Worm (Caenorhabditis elegans) whole organism, young adult: ENCODE measurements around the gene F35C8.8.

Experiments
- F22D6.2 ChIP-seq: sonication (generic microtip); optimal IDR thresholded peaks from 2 replicates; lab custom pipeline; 2016; ENCODE audit warnings: mild to moderate bottlenecking, missing genetic modification characterization, missing compliant biosample characterization
- F33H1.4 ChIP-seq: fragments of 200-800 bp; sonication (Bioruptor generic); IDR thresholded peaks from 2 replicates; pipeline ENCODE4 v1.3.6; 2022; ENCODE audit warnings: missing genetic modification reagents, missing genetic modification characterization, missing compliant biosample characterization
- ama-1 ChIP-seq, 3 experiments: fragments of 150-350 bp in 1 of 3; sonication (generic microtip) in 2 of 3; optimal IDR thresholded peaks; 2 replicates each; lab custom pipeline; 2014 to 2018; ENCODE audit warnings: missing biosample characterization in 2 of 3, missing genetic modification characterization in 2 of 3, missing genetic modification reagents in 2 of 3
- attf-3 ChIP-seq: fragments of 200-800 bp; sonication (Bioruptor generic); conservative IDR thresholded peaks from 2 replicates; pipeline ENCODE4 v1.3.6; 2022; ENCODE audit warnings: missing genetic modification reagents, missing genetic modification characterization, missing compliant biosample characterization
- ceh-100 ChIP-seq: fragments of 200-800 bp; sonication (Bioruptor generic); IDR thresholded peaks from 2 replicates; pipeline ENCODE4 v1.3.6; 2022; ENCODE audit warnings: missing genetic modification reagents, missing genetic modification characterization, missing compliant biosample characterization
- egl-44 ChIP-seq: fragments of 200-800 bp; sonication (Bioruptor generic); IDR thresholded peaks from 2 replicates; pipeline ENCODE4 v1.3.6; 2022; ENCODE audit warnings: missing genetic modification reagents, missing genetic modification characterization, missing compliant biosample characterization
- ets-4 ChIP-seq: fragments of 200-800 bp; sonication (Bioruptor generic); optimal IDR thresholded peaks from 2 replicates; lab custom pipeline; 2018; ENCODE audit warnings: mild to moderate bottlenecking, missing genetic modification characterization, missing compliant biosample characterization
- madf-6 ChIP-seq: fragments of 200-800 bp; sonication (Bioruptor generic); IDR thresholded peaks from 2 replicates; pipeline ENCODE4 v1.3.6; 2022; ENCODE audit warnings: missing genetic modification reagents, missing genetic modification characterization, missing compliant biosample characterization
- rpc-1 ChIP-seq, 2 experiments: fragments of 150-350 bp in 1 of 2; sonication (generic microtip) in 1 of 2; optimal IDR thresholded peaks; 2 replicates each; lab custom pipeline; 2014 to 2018; ENCODE audit warnings: missing biosample characterization in 1 of 2, missing genetic modification characterization in 1 of 2, missing genetic modification reagents in 1 of 2, missing genotype in 1 of 2
- snpc-4 ChIP-seq, 5 experiments: fragments of 150-350 bp in 1 of 5; sonication (generic microtip) in 4 of 5; optimal IDR thresholded peaks; 2 replicates each; lab custom pipeline; 2014 to 2018; ENCODE audit warnings: missing genetic modification characterization in 5 of 5, missing biosample characterization in 3 of 5, antibody characterized with exemption in 2 of 5, mild to moderate bottlenecking in 2 of 5, missing compliant biosample characterization in 2 of 5, missing genotype in 2 of 5, moderate library complexity in 2 of 5, missing genetic modification reagents in 1 of 5
- tbp1 ChIP-seq: fragments of 200-800 bp; sonication (Bioruptor generic); optimal IDR thresholded peaks from 2 replicates; lab custom pipeline; 2018; ENCODE audit warnings: mild to moderate bottlenecking, missing genetic modification characterization, missing compliant biosample characterization
- unc-62 ChIP-seq: fragments of 150-350 bp; optimal IDR thresholded peaks from 2 replicates; lab custom pipeline; 2014; ENCODE audit warnings: missing biosample characterization, missing genetic modification reagents, missing genetic modification characterization
- ztf-22 ChIP-seq: fragments of 200-800 bp; sonication (Bioruptor generic); optimal IDR thresholded peaks from 2 replicates; lab custom pipeline; 2018; ENCODE audit warnings: mild to moderate bottlenecking, missing genetic modification characterization, moderate library complexity, missing compliant biosample characterization
- ztf-26 ChIP-seq: sonication (generic microtip); optimal IDR thresholded peaks from 2 replicates; lab custom pipeline; 2017; ENCODE audit warnings: missing genetic modification characterization, missing compliant biosample characterization

DNA sequence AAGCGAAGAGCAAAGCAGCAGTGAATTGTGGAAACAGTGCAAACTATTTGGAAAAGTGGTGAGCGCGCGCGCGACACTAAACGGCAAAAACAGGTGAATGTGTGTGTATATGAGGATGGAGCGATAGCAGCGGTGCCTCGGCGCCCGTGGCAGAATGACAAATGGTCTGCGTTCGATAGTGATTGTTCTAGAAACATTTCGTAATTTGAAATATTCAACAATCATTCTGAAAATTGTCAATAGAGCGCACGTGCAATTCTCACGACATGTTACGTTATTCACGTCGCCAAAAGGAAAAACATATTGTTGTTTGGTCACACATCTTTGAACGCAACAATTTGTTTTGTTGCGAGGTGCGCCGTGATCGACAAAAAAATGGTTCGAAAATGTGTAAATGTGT, 17.2 kb downstream of the F35C8.8 start:
- no peak for TF ChIP-seq egl-44 (GFP tag; lab: Robert Waterston, UW)
- no peak for TF ChIP-seq snpc-4 (GFP tag; optimal IDR thresholded peaks at IDR 0.05; lab: Kevin White, UChicago)
- TF ChIP-seq snpc-4 (tag; optimal IDR thresholded peaks at IDR 0.05; lab: Kevin White, UChicago): peak in 1 of 4 experiments; percentile 38
- TF ChIP-seq F33H1.4 (GFP tag; lab: Robert Waterston, UW): no peak
- TF ChIP-seq ztf-22 (GFP tag; lab: Kevin White, UChicago): no peak
- no peak for TF ChIP-seq ztf-26 (tag; lab: Kevin White, UChicago)
- TF ChIP-seq rpc-1 (optimal IDR thresholded peaks at IDR 0.05; lab: Kevin White, UChicago): no peak
- no peak for TF ChIP-seq rpc-1 (tag; optimal IDR thresholded peaks at IDR 0.05; lab: Kevin White, UChicago)
- no peak for TF ChIP-seq madf-6 (GFP tag; lab: Robert Waterston, UW)
- TF ChIP-seq F22D6.2 (tag; lab: Kevin White, UChicago): no peak
- TF ChIP-seq ama-1 (optimal IDR thresholded peaks at IDR 0.05; lab: Kevin White, UChicago): no peak
- no peak for TF ChIP-seq ama-1 (GFP tag; optimal IDR thresholded peaks at IDR 0.05; lab: Kevin White, UChicago)
- TF ChIP-seq ceh-100 (GFP tag; lab: Robert Waterston, UW): no peak
- TF ChIP-seq unc-62 (GFP tag; lab: Kevin White, UChicago): no peak
- TF ChIP-seq attf-3: no peak
- no peak for TF ChIP-seq ets-4 (GFP tag; lab: Kevin White, UChicago)
- no peak for TF ChIP-seq tbp1 (GFP tag; lab: Kevin White, UChicago)
